Fruit fly (Drosophila melanogaster): ENCODE results near the gene fz2.

The fz2 gene

dm6 chr3L:19181040-19181439 lies 54.1 kb downstream of the fz2 start:
- TF ChIP-seq Dip3 (GFP tag; optimal IDR thresholded peaks at IDR 0.05) (no peak), Tbp (GFP tag; optimal IDR thresholded peaks at IDR 0.05) (no peak), salm (tag; optimal IDR thresholded peaks at IDR 0.05) (peak; percentile 23), CG3163 (GFP tag; optimal IDR thresholded peaks at IDR 0.05) (no peak), CG15696 (tag; optimal IDR thresholded peaks at IDR 0.05) (peak; percentile 14), sima (GFP tag; optimal IDR thresholded peaks at IDR 0.05) (no peak), CG1603 (tag; optimal IDR thresholded peaks at IDR 0.05) (peak; percentile 8), sisA (GFP tag; IDR thresholded peaks at IDR 0.05) (no peak), CG31365 (tag; optimal IDR thresholded peaks at IDR 0.05) (no peak), CG12299 (tag; optimal IDR thresholded peaks at IDR 0.05) (no peak), CG13424 (tag; optimal IDR thresholded peaks at IDR 0.05) (no peak), zfh2 (GFP tag; optimal IDR thresholded peaks at IDR 0.05) (no peak), CG11504 (tag; optimal IDR thresholded peaks at IDR 0.05) (no peak), Xrp1 (GFP tag; IDR thresholded peaks at IDR 0.05) (no peak), Ravus (GFP tag; IDR thresholded peaks at IDR 0.05) (no peak), CG34224 (GFP tag; IDR thresholded peaks at IDR 0.05; ENCODE audit: partially characterized antibody) (no peak), Ets65A (GFP tag) (no peak), al (GFP tag; IDR thresholded peaks at IDR 0.05) (no peak), abd-A (tag; optimal IDR thresholded peaks at IDR 0.05) (no peak), CG34422 (GFP tag; IDR thresholded peaks at IDR 0.05) (no peak), sc (optimal IDR thresholded peaks at IDR 0.05) (no peak), sc (GFP tag; optimal IDR thresholded peaks at IDR 0.05) (peak; percentile 10), ATbp (GFP tag; optimal IDR thresholded peaks at IDR 0.05) (peak; percentile 44), gsb-n (tag; optimal IDR thresholded peaks at IDR 0.05) (peak; percentile 30), CG3281 (GFP tag; optimal IDR thresholded peaks at IDR 0.05) (no peak), Dp (GFP tag; optimal IDR thresholded peaks at IDR 0.05) (no peak), otp (GFP tag; IDR thresholded peaks at IDR 0.05) (0 out of 3 replicates have a peak, but pooled peaks have one; percentile 28), hkb (optimal IDR thresholded peaks at IDR 0.05) (no peak), hkb (GFP tag; IDR thresholded peaks at IDR 0.05) (no peak), aop (GFP tag; IDR thresholded peaks at IDR 0.05) (no peak), prd (optimal IDR thresholded peaks at IDR 0.05) (no peak), prd (GFP tag; IDR thresholded peaks at IDR 0.05) (no peak), pros (GFP tag; optimal IDR thresholded peaks at IDR 0.05) (peak; percentile 3), CG2199 (GFP tag; IDR thresholded peaks at IDR 0.05) (peak; percentile 68; the same call in 1 of the 3 replicates), CG8290 (GFP tag; optimal IDR thresholded peaks at IDR 0.05) (no peak), CG8290 (tag; optimal IDR thresholded peaks at IDR 0.05) (peak in 1 of 2 experiments; percentile 40), chn (GFP tag; optimal IDR thresholded peaks at IDR 0.05) (no peak), MBD-R2 (GFP tag; IDR thresholded peaks at IDR 0.05) (no peak), Elba2 (GFP tag; optimal IDR thresholded peaks at IDR 0.05) (no peak), NFAT (GFP tag; IDR thresholded peaks at IDR 0.05) (no peak), dmrt11E (tag; optimal IDR thresholded peaks at IDR 0.05) (peak; percentile 2), CG12769 (tag; optimal IDR thresholded peaks at IDR 0.05) (peak; percentile 62), exex (tag; optimal IDR thresholded peaks at IDR 0.05) (no peak), CG7928 (GFP tag; optimal IDR thresholded peaks at IDR 0.05) (no peak), ci (GFP tag; IDR thresholded peaks at IDR 0.05) (0 out of 3 replicates have a peak, but pooled peaks have one; percentile 23), CG10462 (GFP tag; optimal IDR thresholded peaks at IDR 0.05) (no peak), CG9437 (GFP tag; optimal IDR thresholded peaks at IDR 0.05) (no peak), CG8388 (GFP tag; optimal IDR thresholded peaks at IDR 0.05) (no peak), CG6254 (GFP tag; optimal IDR thresholded peaks at IDR 0.05) (peak; percentile 16), ato (GFP tag; IDR thresholded peaks at IDR 0.05; ENCODE audit: partially characterized antibody) (no peak), CG9797 (GFP tag; optimal IDR thresholded peaks at IDR 0.05) (no peak), Dek (tag; optimal IDR thresholded peaks at IDR 0.05) (no peak), CG7745 (tag; optimal IDR thresholded peaks at IDR 0.05) (peak; percentile 38)
